Worm (Caenorhabditis elegans) whole organism, mixed stage, embryonic: ENCODE measurements around the gene F19B10.6.

Source experiments
- M03D4.4 ChIP-seq: sonication (generic microtip); optimal IDR thresholded peaks from 2 replicates; lab custom pipeline; 2017; ENCODE audit warnings: mild to moderate bottlenecking, missing genetic modification characterization, missing compliant biosample characterization
- bed-3 ChIP-seq: fragments of 200-800 bp; sonication (Bioruptor generic); optimal IDR thresholded peaks from 3 replicates; lab custom pipeline; 2018; ENCODE audit warnings: mild to moderate bottlenecking, missing genetic modification characterization, moderate library complexity, missing compliant biosample characterization
- blmp-1 ChIP-seq: fragments of 150-350 bp; optimal IDR thresholded peaks from 2 replicates; lab custom pipeline; 2014; ENCODE audit warnings: missing biosample characterization, missing genetic modification characterization
- ceh-39 ChIP-seq: fragments of 150-350 bp; optimal IDR thresholded peaks from 2 replicates; lab custom pipeline; 2014; ENCODE audit warnings: missing biosample characterization, missing genetic modification characterization
- ceh-43 ChIP-seq: fragments of 200-800 bp; sonication (Bioruptor generic); optimal IDR thresholded peaks from 2 replicates; lab custom pipeline; 2018; ENCODE audit warnings: mild to moderate bottlenecking, missing genetic modification characterization, moderate library complexity, missing compliant biosample characterization
- ceh-83 ChIP-seq: fragments of 200-800 bp; sonication (Bioruptor generic); optimal IDR thresholded peaks from 2 replicates; lab custom pipeline; 2018; ENCODE audit warnings: mild to moderate bottlenecking, missing genetic modification characterization, missing compliant biosample characterization
- ces-1 ChIP-seq: fragments of 150-350 bp; optimal IDR thresholded peaks from 2 replicates; lab custom pipeline; 2014; ENCODE audit warnings: missing biosample characterization, missing genetic modification reagents, missing genetic modification characterization
- cnd-1 ChIP-seq: fragments of 200-800 bp; sonication (Bioruptor generic); optimal IDR thresholded peaks from 2 replicates; lab custom pipeline; 2018; ENCODE audit warnings: mild to moderate bottlenecking, missing genetic modification characterization, missing compliant biosample characterization
- flh-1 ChIP-seq: fragments of 200-800 bp; sonication (Bioruptor generic); optimal IDR thresholded peaks from 2 replicates; lab custom pipeline; 2018; ENCODE audit warnings: mild to moderate bottlenecking, missing genetic modification characterization, moderate library complexity, missing compliant biosample characterization
- ham-2 ChIP-seq: fragments of 200-800 bp; sonication (Bioruptor generic); optimal IDR thresholded peaks from 2 replicates; lab custom pipeline; 2018; ENCODE audit warnings: mild to moderate bottlenecking, missing genetic modification characterization, missing compliant biosample characterization
- hlh-1 ChIP-seq: fragments of 150-350 bp; optimal IDR thresholded peaks from 2 replicates; lab custom pipeline; 2014; ENCODE audit warnings: missing biosample characterization, missing genetic modification reagents, missing genetic modification characterization
- lin-13 ChIP-seq: fragments of 150-350 bp; optimal IDR thresholded peaks from 2 replicates; lab custom pipeline; 2014; ENCODE audit warnings: missing biosample characterization, missing genetic modification characterization
- lsy-2 ChIP-seq: fragments of 150-350 bp; optimal IDR thresholded peaks from 2 replicates; lab custom pipeline; 2014; ENCODE audit warnings: missing biosample characterization, missing genetic modification characterization
- mab-5 ChIP-seq: fragments of 150-350 bp; optimal IDR thresholded peaks from 2 replicates; lab custom pipeline; 2014; ENCODE audit warnings: missing biosample characterization, missing genetic modification characterization
- mep-1 ChIP-seq: fragments of 150-350 bp; optimal IDR thresholded peaks from 2 replicates; lab custom pipeline; 2017; ENCODE audit warnings: missing biosample characterization, missing genetic modification reagents, missing genetic modification characterization, inconsistent platforms
- mls-2 ChIP-seq: sonication (generic microtip); optimal IDR thresholded peaks from 2 replicates; lab custom pipeline; 2016; ENCODE audit warnings: mild to moderate bottlenecking, missing genetic modification characterization, moderate library complexity, missing compliant biosample characterization
- nhr-12 ChIP-seq: fragments of 150-350 bp; optimal IDR thresholded peaks from 2 replicates; lab custom pipeline; 2014; ENCODE audit warnings: missing biosample characterization, missing genetic modification characterization
- nhr-2 ChIP-seq: fragments of 150-350 bp; optimal IDR thresholded peaks from 2 replicates; lab custom pipeline; 2014; ENCODE audit warnings: missing biosample characterization, missing genetic modification characterization
- nhr-237 ChIP-seq: fragments of 150-350 bp; optimal IDR thresholded peaks from 2 replicates; lab custom pipeline; 2014; ENCODE audit warnings: missing biosample characterization, missing genetic modification characterization
- nhr-76 ChIP-seq: sonication (generic microtip); optimal IDR thresholded peaks from 2 replicates; lab custom pipeline; 2017; ENCODE audit warnings: missing biosample characterization, missing genetic modification characterization
- pha-4 ChIP-seq: fragments of 150-350 bp; optimal IDR thresholded peaks from 2 replicates; lab custom pipeline; 2018; ENCODE audit warnings: missing biosample characterization, missing genetic modification reagents, missing genetic modification characterization
- sem-2 ChIP-seq: fragments of 200-800 bp; sonication (Bioruptor generic); optimal IDR thresholded peaks from 2 replicates; lab custom pipeline; 2018; ENCODE audit warnings: mild to moderate bottlenecking, missing genetic modification characterization, missing compliant biosample characterization
- snpc-4 ChIP-seq: fragments of 150-350 bp; optimal IDR thresholded peaks from 2 replicates; lab custom pipeline; 2014; ENCODE audit warnings: missing biosample characterization, missing genetic modification characterization
- sptf-1 ChIP-seq: sonication (generic microtip); optimal IDR thresholded peaks from 2 replicates; lab custom pipeline; 2017; ENCODE audit warnings: mild to moderate bottlenecking, missing genetic modification characterization, moderate library complexity, missing compliant biosample characterization
- tbx-8 ChIP-seq: fragments of 200-800 bp; sonication (Bioruptor generic); optimal IDR thresholded peaks from 2 replicates; lab custom pipeline; 2018; ENCODE audit warnings: mild to moderate bottlenecking, missing genetic modification characterization, moderate library complexity, missing compliant biosample characterization
- unc-120 ChIP-seq: sonication (generic microtip); optimal IDR thresholded peaks from 2 replicates; lab custom pipeline; 2017; ENCODE audit warnings: missing genetic modification characterization, missing compliant biosample characterization; ENCODE audit not compliant: poor library complexity, severe bottlenecking
- unc-39 ChIP-seq: fragments of 150-350 bp; optimal IDR thresholded peaks from 2 replicates; lab custom pipeline; 2014; ENCODE audit warnings: missing biosample characterization, missing genetic modification characterization
- unc-62 ChIP-seq: fragments of 150-350 bp; optimal IDR thresholded peaks from 2 replicates; lab custom pipeline; 2014; ENCODE audit warnings: missing biosample characterization, missing genetic modification reagents, missing genetic modification characterization
- zip-8 ChIP-seq: fragments of 150-350 bp; optimal IDR thresholded peaks from 2 replicates; lab custom pipeline; 2014; ENCODE audit warnings: missing biosample characterization, missing genetic modification characterization
- ztf-11 ChIP-seq: fragments of 150-350 bp; optimal IDR thresholded peaks from 2 replicates; lab custom pipeline; 2014; ENCODE audit warnings: missing biosample characterization, missing genetic modification characterization

The F19B10.6 gene

DNA sequence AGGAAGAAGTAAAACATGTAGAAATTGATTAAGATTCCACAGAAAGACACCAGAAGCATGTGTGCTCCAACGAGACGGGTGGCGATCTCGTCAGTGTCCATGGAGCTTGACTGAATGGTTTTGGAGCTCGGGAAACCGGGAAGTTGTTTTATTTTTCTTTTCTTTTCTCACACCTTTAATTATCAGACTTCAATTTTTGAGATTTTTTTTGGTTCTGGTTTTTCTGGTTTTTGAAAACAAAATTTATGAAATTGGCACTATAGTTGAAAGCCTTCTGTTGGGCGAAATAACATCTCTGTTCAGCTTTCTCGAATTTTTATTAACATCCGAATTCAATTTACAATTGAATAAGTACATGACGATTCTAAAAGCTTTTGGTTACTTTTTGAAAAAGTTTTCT, 35.9 kb upstream of the F19B10.6 start, which contains the start of gene srx-104:
Gene srx-104, minus strand, starts transcription at position 101 of the 400 bp plus-strand sequence.
- TF ChIP-seq nhr-12 (no peak), unc-120 (tag; lab: Kevin White, UChicago) (no peak)

- TF ChIP-seq nhr-237 (no peak), ceh-39 (no peak), nhr-76 (no peak), ceh-83 (GFP tag; lab: Kevin White, UChicago) (no peak), zip-8 (tag; lab: Kevin White, UChicago) (no peak), nhr-2 (tag; lab: Kevin White, UChicago) (no peak)
These were observed 31.0 kb upstream of the F19B10.6 start, which contains the start of gene srx-102 for ce11 chrII:3694664-3695063. srx-102 (minus strand) TSS chrII:3694764.

- no peak for TF ChIP-seq mls-2 (tag; lab: Kevin White, UChicago)
- no peak for TF ChIP-seq nhr-12
- no peak for TF ChIP-seq ceh-39
- no peak for TF ChIP-seq mab-5 (tag; lab: Kevin White, UChicago)
- TF ChIP-seq zip-8 (tag; lab: Kevin White, UChicago) = no peak
- no peak for TF ChIP-seq hlh-1 (tag; lab: Kevin White, UChicago)
- no peak for TF ChIP-seq ztf-11 (tag; lab: Kevin White, UChicago)
- no peak for TF ChIP-seq sem-2 (GFP tag; lab: Kevin White, UChicago)
- TF ChIP-seq lin-13 = no peak
- no peak for TF ChIP-seq snpc-4
- TF ChIP-seq ceh-43 (GFP tag; lab: Kevin White, UChicago) = no peak
- no peak for TF ChIP-seq mep-1 (tag; lab: Kevin White, UChicago)
- TF ChIP-seq unc-120 (tag; lab: Kevin White, UChicago) = no peak
- no peak for TF ChIP-seq cnd-1 (tag; lab: Kevin White, UChicago)
- TF ChIP-seq tbx-8 (GFP tag; lab: Kevin White, UChicago) = no peak
These were observed 26.9 kb upstream of the F19B10.6 start, which contains the start of gene srx-101 for ce11 chrII:3690646-3691045. srx-101 (minus strand) TSS chrII:3690746.

DNA sequence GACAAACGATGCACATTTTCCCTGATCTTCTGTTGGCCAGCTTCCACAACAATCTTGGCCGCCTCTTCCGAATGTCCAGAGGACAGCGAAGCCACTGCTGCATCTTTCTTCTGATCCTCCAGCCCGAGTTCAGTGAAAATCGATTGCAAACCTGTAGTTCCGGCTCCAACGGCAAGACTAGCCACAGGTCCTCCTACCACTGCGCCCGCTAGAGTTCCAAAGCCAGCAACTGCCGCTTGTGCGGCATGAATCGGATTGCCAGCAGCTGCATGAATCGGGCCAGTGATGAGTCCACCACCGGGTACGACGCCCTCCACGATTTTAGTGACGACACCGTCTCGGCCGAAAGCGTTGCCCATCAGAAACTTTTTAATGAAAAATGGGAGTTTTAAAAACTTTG, 24.6 kb upstream of the F19B10.6 start, which contains the start of gene ifas-1:
Gene ifas-1, minus strand, starts transcription at position 387 of the 400 bp plus-strand sequence.
- TF ChIP-seq M03D4.4 (tag; lab: Kevin White, UChicago) (no peak), lsy-2 (tag; lab: Kevin White, UChicago) (no peak), sptf-1 (no peak), ham-2 (no peak), flh-1 (GFP tag; lab: Kevin White, UChicago) (no peak), blmp-1 (no peak), lin-13 (no peak), zip-8 (tag; lab: Kevin White, UChicago) (no peak), snpc-4 (no peak), nhr-237 (no peak), unc-39 (no peak), cnd-1 (tag; lab: Kevin White, UChicago) (no peak), ztf-11 (tag; lab: Kevin White, UChicago) (no peak), ces-1 (no peak), sem-2 (GFP tag; lab: Kevin White, UChicago) (no peak), unc-120 (tag; lab: Kevin White, UChicago) (no peak), ceh-83 (GFP tag; lab: Kevin White, UChicago) (no peak), bed-3 (GFP tag; lab: Kevin White, UChicago) (no peak)

- TF ChIP-seq bed-3 (GFP tag; lab: Kevin White, UChicago) (no peak), mep-1 (tag; lab: Kevin White, UChicago) (no peak), zip-8 (tag; lab: Kevin White, UChicago) (peak; percentile 77), nhr-2 (tag; lab: Kevin White, UChicago) (no peak)
These were observed 20.9 kb upstream of the F19B10.6 start for ce11 chrII:3684487-3685067.

DNA sequence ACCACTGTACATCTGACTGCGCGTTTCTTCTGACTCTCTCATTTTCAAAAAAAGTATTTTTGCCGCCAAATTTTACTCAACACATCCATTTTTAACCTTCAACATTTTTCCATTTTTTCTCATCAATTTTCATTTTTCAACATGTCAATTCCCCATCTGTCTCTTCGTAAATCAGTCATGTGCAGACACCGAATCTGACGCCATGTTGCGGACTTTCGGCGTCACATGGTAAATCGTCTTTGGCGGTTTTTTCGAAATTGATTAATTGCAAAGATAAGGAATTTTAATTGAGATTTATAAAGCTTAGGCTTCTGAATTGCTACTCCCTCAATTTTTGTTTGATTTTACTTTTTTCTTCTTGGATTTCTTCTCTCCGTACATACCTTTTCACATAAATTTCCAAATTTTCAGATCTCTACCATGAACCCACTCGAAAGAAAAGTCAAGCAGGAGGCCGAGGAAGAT, 19.1 kb upstream of the F19B10.6 start, which contains the start of gene F19B10.1:
Gene F19B10.1, plus strand, starts transcription at position 415 of the 465 bp plus-strand sequence.
- TF ChIP-seq unc-39 (no peak), cnd-1 (tag; lab: Kevin White, UChicago) (no peak), unc-62 (GFP tag; lab: Kevin White, UChicago) (peak; percentile 66), ceh-83 (GFP tag; lab: Kevin White, UChicago) (no peak), pha-4 (peak; percentile 10), mep-1 (tag; lab: Kevin White, UChicago) (peak; percentile 26), mls-2 (tag; lab: Kevin White, UChicago) (no peak), hlh-1 (tag; lab: Kevin White, UChicago) (peak; percentile 82), ham-2 (no peak), lin-13 (peak; percentile 22)
